Fruit fly (Drosophila melanogaster): Measurements from ENCODE around the gene CG3698.

CG3698 gene

DNA sequence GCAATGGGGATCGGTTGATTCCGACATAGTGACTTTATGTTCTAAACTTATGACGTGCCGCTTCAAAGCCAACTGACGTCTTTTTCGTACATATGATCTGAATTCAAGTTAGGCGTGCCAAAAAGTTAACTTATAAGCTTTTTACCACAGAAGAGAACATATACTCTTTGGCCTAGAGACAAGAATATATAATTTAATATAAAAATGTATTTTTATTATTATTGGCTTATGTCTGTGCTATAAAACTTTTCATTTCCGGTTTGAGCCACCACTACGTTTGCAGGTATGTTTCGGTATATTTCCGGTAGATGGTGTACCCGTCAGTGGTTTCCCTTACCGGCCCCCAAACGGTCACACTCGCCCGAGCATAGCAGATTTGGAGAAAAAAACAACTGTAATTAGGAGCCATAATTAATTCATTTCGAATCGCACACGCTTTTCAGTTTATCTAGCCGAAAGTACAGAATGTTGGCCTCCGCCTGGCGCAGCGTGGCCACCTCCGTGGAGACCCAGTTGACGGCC, at the start of gene CG3698, which contains the start of gene tzn (continued):
- peak; percentile 82 for TF ChIP-seq Bteb2 (GFP tag; optimal IDR thresholded peaks at IDR 0.05)
- peak; percentile 94 for TF ChIP-seq CG13296 (GFP tag; optimal IDR thresholded peaks at IDR 0.05)
- peak; percentile 82 for TF ChIP-seq p53 (GFP tag; optimal IDR thresholded peaks at IDR 0.05)
- TF ChIP-seq grn (GFP tag; optimal IDR thresholded peaks at IDR 0.05): peak; percentile 67
- peak; percentile 95 for TF ChIP-seq ken (GFP tag; IDR thresholded peaks at IDR 0.05)
- TF ChIP-seq az2 (GFP tag; optimal IDR thresholded peaks at IDR 0.05): peak; percentile 88
- no peak; the same call in 2 of the 3 replicates for TF ChIP-seq knrl (GFP tag; IDR thresholded peaks at IDR 0.05; ENCODE audit: partially characterized antibody)
- TF ChIP-seq Hr51 (GFP tag; optimal IDR thresholded peaks at IDR 0.05): peak in 1 of 2 experiments; percentile 86
- peak; percentile 89 for TF ChIP-seq Nf-YA (GFP tag; IDR thresholded peaks at IDR 0.05)
- peak; percentile 85 for TF ChIP-seq slp2 (GFP tag; optimal IDR thresholded peaks at IDR 0.05)
- peak; percentile 88 for TF ChIP-seq Dad (GFP tag; optimal IDR thresholded peaks at IDR 0.05)
- peak; percentile 66 for TF ChIP-seq pum (GFP tag; optimal IDR thresholded peaks at IDR 0.05)
- TF ChIP-seq tna (GFP tag; IDR thresholded peaks at IDR 0.05; ENCODE audit: partially characterized antibody): no peak
- peak; percentile 71 for TF ChIP-seq CG1647 (GFP tag; optimal IDR thresholded peaks at IDR 0.05)
- peak; percentile 99 for TF ChIP-seq Lhr (GFP tag; optimal IDR thresholded peaks at IDR 0.05)
- TF ChIP-seq CG5953 (GFP tag; IDR thresholded peaks at IDR 0.05): peak; percentile 93
- TF ChIP-seq CG6175 (GFP tag; IDR thresholded peaks at IDR 0.05): peak; percentile 94
- peak; percentile 76 for TF ChIP-seq CG11695 (GFP tag; IDR thresholded peaks at IDR 0.05)
- TF ChIP-seq CG10654 (GFP tag; optimal IDR thresholded peaks at IDR 0.05): peak; percentile 95
- peak; percentile 94 for TF ChIP-seq CTCF (GFP tag; optimal IDR thresholded peaks at IDR 0.05)
- peak; percentile 83 for TF ChIP-seq jing (GFP tag; optimal IDR thresholded peaks at IDR 0.05)
- no peak for TF ChIP-seq inv (GFP tag; IDR thresholded peaks at IDR 0.05; ENCODE audit: partially characterized antibody)
- TF ChIP-seq Sox100B (GFP tag; optimal IDR thresholded peaks at IDR 0.05): no peak
- TF ChIP-seq H2.0 (GFP tag; IDR thresholded peaks at IDR 0.05): peak; percentile 91
- peak; percentile 94 for TF ChIP-seq CG15514 (GFP tag; optimal IDR thresholded peaks at IDR 0.05)
- peak; percentile 81 for TF ChIP-seq CG18011 (GFP tag; optimal IDR thresholded peaks at IDR 0.05)
- peak; percentile 73 for TF ChIP-seq CG12299 (tag; optimal IDR thresholded peaks at IDR 0.05)
- peak; percentile 87 for TF ChIP-seq GATAe (GFP tag; conservative IDR thresholded peaks at IDR 0.05)
- TF ChIP-seq slbo (GFP tag; IDR thresholded peaks at IDR 0.05): peak; percentile 96
- peak; percentile 87 for TF ChIP-seq wek (GFP tag; optimal IDR thresholded peaks at IDR 0.05)
- TF ChIP-seq CG2889 (GFP tag; IDR thresholded peaks at IDR 0.05): peak; percentile 84
- no peak for TF ChIP-seq sna (GFP tag; IDR thresholded peaks at IDR 0.05; ENCODE audit: partially characterized antibody)
- TF ChIP-seq CG33557 (GFP tag; optimal IDR thresholded peaks at IDR 0.05): peak; percentile 88

DNA sequence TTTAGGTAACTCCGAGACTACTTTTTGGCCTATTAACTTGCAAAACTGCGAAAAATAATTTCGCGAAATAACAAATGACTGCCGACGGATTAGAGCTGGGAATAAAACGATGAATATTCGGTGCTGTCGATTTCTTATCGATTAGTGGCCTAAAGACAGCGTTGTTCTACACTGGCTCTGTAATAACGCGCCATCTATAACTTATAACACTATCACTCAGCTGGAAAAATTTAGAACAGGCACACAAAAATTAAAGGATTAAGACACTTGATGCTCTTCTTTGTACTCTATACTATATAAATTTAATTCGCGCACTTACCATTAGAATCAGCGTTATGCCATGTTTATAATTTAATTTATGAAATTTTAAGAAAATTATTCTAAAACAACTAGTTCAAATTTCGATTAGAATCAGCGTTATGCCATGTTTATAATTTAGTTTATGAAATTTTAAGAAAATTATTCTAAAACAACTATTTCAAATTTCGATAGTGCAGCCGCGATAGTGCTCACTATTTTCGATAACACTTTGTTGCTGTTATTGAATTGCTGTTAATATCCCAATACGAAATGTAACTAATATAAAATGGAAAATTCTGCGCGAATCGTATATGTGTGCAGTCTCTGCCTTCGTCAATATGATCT, 43.4 kb upstream of the CG3698 start, which contains the start of the genes CSN3 and CG11456:
Gene CSN3, minus strand, starts transcription at position 112 of the 645 bp plus-strand sequence.
Gene CG11456, plus strand, starts transcription at position 523 of the 645 bp plus-strand sequence.
- TF ChIP-seq HLH54F (GFP tag; optimal IDR thresholded peaks at IDR 0.05) (peak; percentile 52), CG17359 (tag; optimal IDR thresholded peaks at IDR 0.05) (peak; percentile 26), Dek (tag; optimal IDR thresholded peaks at IDR 0.05) (peak; percentile 53), Mad (GFP tag; optimal IDR thresholded peaks at IDR 0.05) (peak; percentile 50), Hand (GFP tag; optimal IDR thresholded peaks at IDR 0.05) (no peak), wdn (GFP tag; IDR thresholded peaks at IDR 0.05) (no peak), psq (GFP tag; optimal IDR thresholded peaks at IDR 0.05) (no peak), Scr (GFP tag; IDR thresholded peaks at IDR 0.05; ENCODE audit: partially characterized antibody) (peak; percentile 64), Atf-2 (GFP tag; optimal IDR thresholded peaks at IDR 0.05) (no peak), ttk (GFP tag; IDR thresholded peaks at IDR 0.05) (peak; percentile 31; the same call in 1 of the 2 replicates), jumu (GFP tag; optimal IDR thresholded peaks at IDR 0.05) (peak; percentile 60), CG11247 (GFP tag; IDR thresholded peaks at IDR 0.05) (peak; percentile 33; the same call in 1 of the 2 replicates), CG14860 (GFP tag; IDR thresholded peaks at IDR 0.05; ENCODE audit: partially characterized antibody) (peak; percentile 46; the same call in 2 of the 3 replicates), CG9876 (GFP tag; optimal IDR thresholded peaks at IDR 0.05) (no peak), CG12942 (GFP tag; optimal IDR thresholded peaks at IDR 0.05) (peak; percentile 15), fu2 (GFP tag; optimal IDR thresholded peaks at IDR 0.05) (peak; percentile 59), BEAF-32 (GFP tag; optimal IDR thresholded peaks at IDR 0.05) (peak; percentile 74), Lim3 (GFP tag; IDR thresholded peaks at IDR 0.05) (no peak)

Measured in whole organism, embryonic.